Fruit fly (Drosophila melanogaster) whole organism, embryonic: ENCODE measurements around the gene ND-24.

Experiments
- Bgb ChIP-seq: fragments of 200-800 bp; sonication (Bioruptor generic); IDR thresholded peaks from 2 replicates; pipeline ENCODE4 v1.3.6; 2022; ENCODE audit warnings: missing biosample characterization, missing genetic modification characterization; ENCODE audit not compliant: partially characterized antibody
- CG11696 ChIP-seq: fragments of 200-800 bp; sonication (Bioruptor generic); IDR thresholded peaks from 2 replicates; pipeline ENCODE4 v1.3.6; 2022; ENCODE audit warnings: missing biosample characterization, missing genetic modification characterization
- CG12769 ChIP-seq: fragments of 200-800 bp; sonication (Bioruptor generic); optimal IDR thresholded peaks from 2 replicates; lab custom pipeline; 2019; ENCODE audit warnings: missing biosample characterization, mild to moderate bottlenecking, missing genetic modification characterization, moderate library complexity
- CG13287 ChIP-seq: fragments of 200-800 bp; sonication (Bioruptor generic); IDR thresholded peaks from 2 replicates; pipeline ENCODE4 v1.3.6; 2022; ENCODE audit warnings: missing biosample characterization, missing genetic modification characterization; ENCODE audit not compliant: partially characterized antibody
- CG14860 ChIP-seq: fragments of 200-800 bp; sonication (Bioruptor generic); IDR thresholded peaks from 3 replicates; pipeline ENCODE4 v1.3.6; 2022; ENCODE audit warnings: missing biosample characterization, missing genetic modification characterization; ENCODE audit not compliant: partially characterized antibody
- CG16813 ChIP-seq: fragments of 200-800 bp; sonication (Bioruptor generic); IDR thresholded peaks from 3 replicates; pipeline ENCODE4 v1.3.6; 2022; ENCODE audit warnings: missing biosample characterization, missing genetic modification characterization; ENCODE audit not compliant: partially characterized antibody
- CG2875 ChIP-seq: fragments of 200-800 bp; sonication (Bioruptor generic); optimal IDR thresholded peaks from 2 replicates; lab custom pipeline; 2017; ENCODE audit warnings: missing biosample characterization, mild to moderate bottlenecking, missing genetic modification characterization, missing genetic modification reagents
- CG3995 ChIP-seq: fragments of 200-800 bp; sonication (Bioruptor generic); optimal IDR thresholded peaks from 3 replicates; lab custom pipeline; 2016; ENCODE audit warnings: missing biosample characterization, missing genetic modification characterization
- CG6791 ChIP-seq: fragments of 200-800 bp; sonication (Bioruptor generic); IDR thresholded peaks from 3 replicates; pipeline ENCODE4 v1.3.6; 2022; ENCODE audit warnings: missing biosample characterization, missing genetic modification characterization; ENCODE audit not compliant: partially characterized antibody
- CG7963 ChIP-seq: fragments of 200-800 bp; sonication (Bioruptor generic); IDR thresholded peaks from 3 replicates; pipeline ENCODE4 v1.3.6; 2022; ENCODE audit warnings: missing biosample characterization, missing genetic modification characterization; ENCODE audit not compliant: partially characterized antibody
- CG8944 ChIP-seq: fragments of 200-800 bp; sonication (Bioruptor generic); optimal IDR thresholded peaks from 3 replicates; lab custom pipeline; 2016; ENCODE audit warnings: missing biosample characterization, missing genetic modification characterization
- CG9876 ChIP-seq: fragments of 200-800 bp; sonication (Bioruptor generic); optimal IDR thresholded peaks from 2 replicates; lab custom pipeline; 2016; ENCODE audit warnings: missing biosample characterization, missing genetic modification characterization
- Dad ChIP-seq: fragments of 200-800 bp; sonication (Bioruptor generic); optimal IDR thresholded peaks from 3 replicates; lab custom pipeline; 2016; ENCODE audit warnings: missing biosample characterization, missing genetic modification characterization
- Deaf1 ChIP-seq: fragments of 200-800 bp; optimal IDR thresholded peaks from 3 replicates; lab custom pipeline; 2019; ENCODE audit warnings: missing biosample characterization, mild to moderate bottlenecking, missing genetic modification characterization, moderate library complexity
- Dip3 ChIP-seq: fragments of 200-800 bp; sonication (Bioruptor generic); optimal IDR thresholded peaks from 3 replicates; lab custom pipeline; 2016; ENCODE audit warnings: missing biosample characterization, missing genetic modification characterization
- Drgx ChIP-seq: fragments of 200-800 bp; sonication (Bioruptor generic); IDR thresholded peaks from 2 replicates; pipeline ENCODE4 v1.3.6; 2022; ENCODE audit warnings: missing biosample characterization, missing genetic modification characterization
- H2.0 ChIP-seq: fragments of 200-800 bp; sonication (Bioruptor generic); IDR thresholded peaks from 2 replicates; pipeline ENCODE4 v1.3.6; 2022; ENCODE audit warnings: missing biosample characterization, missing genetic modification characterization
- HLH4C ChIP-seq: fragments of 200-800 bp; sonication (Bioruptor generic); IDR thresholded peaks from 3 replicates; pipeline ENCODE4 v1.3.6; 2022; ENCODE audit warnings: missing biosample characterization, missing genetic modification characterization; ENCODE audit not compliant: partially characterized antibody
- Med ChIP-seq: fragments of 200-800 bp; sonication (Bioruptor generic); peaks from one replicate; lab custom pipeline; 2016; ENCODE audit warnings: missing biosample characterization, missing genetic modification characterization, mild to moderate bottlenecking, inconsistent platforms, moderate library complexity
- Oaz ChIP-seq: fragments of 200-800 bp; sonication (Bioruptor generic); IDR thresholded peaks from 2 replicates; pipeline ENCODE4 v1.3.6; 2022; ENCODE audit warnings: missing biosample characterization, missing genetic modification characterization
- Pdp1 ChIP-seq, 2 experiments: fragments of 200-800 bp; sonication (Bioruptor generic); optimal IDR thresholded peaks; 3 replicates each; lab custom pipeline; 2016; ENCODE audit warnings: missing biosample characterization in 2 of 2, missing genetic modification characterization in 2 of 2, mild to moderate bottlenecking in 1 of 2, moderate library complexity in 1 of 2
- Scr ChIP-seq: fragments of 200-800 bp; sonication (Bioruptor generic); IDR thresholded peaks from 2 replicates; pipeline ENCODE4 v1.3.6; 2022; ENCODE audit warnings: missing biosample characterization, missing genetic modification characterization; ENCODE audit not compliant: partially characterized antibody
- Sin3A ChIP-seq: fragments of >200 bp; optimal IDR thresholded peaks from 2 replicates; lab custom pipeline; 2018
- Vsx1 ChIP-seq: fragments of 200-800 bp; sonication (Bioruptor generic); optimal IDR thresholded peaks from 2 replicates; lab custom pipeline; 2017; ENCODE audit warnings: missing biosample characterization, mild to moderate bottlenecking, missing genetic modification characterization, missing genetic modification reagents
- bab2 ChIP-seq: fragments of 200-800 bp; sonication (Bioruptor generic); optimal IDR thresholded peaks from 2 replicates; lab custom pipeline; 2016; ENCODE audit warnings: missing biosample characterization, missing genetic modification characterization
- bbx ChIP-seq: fragments of 200-800 bp; sonication (Bioruptor generic); IDR thresholded peaks from 2 replicates; pipeline ENCODE4 v1.3.6; 2022; ENCODE audit warnings: missing biosample characterization, missing genetic modification characterization; ENCODE audit not compliant: partially characterized antibody
- chinmo ChIP-seq: fragments of 200-800 bp; sonication (Bioruptor generic); IDR thresholded peaks from 4 replicates; pipeline ENCODE4 v1.3.6; 2022; ENCODE audit warnings: missing biosample characterization, missing genetic modification characterization; ENCODE audit not compliant: partially characterized antibody
- ewg ChIP-seq: fragments of 200-800 bp; sonication (Bioruptor generic); optimal IDR thresholded peaks from 3 replicates; lab custom pipeline; 2017; ENCODE audit warnings: mild to moderate bottlenecking, missing biosample characterization, missing genetic modification reagents, missing genetic modification characterization
- hb ChIP-seq: fragments of 200-800 bp; sonication (Bioruptor generic); IDR thresholded peaks from 3 replicates; pipeline ENCODE4 v1.3.6; 2022; ENCODE audit warnings: missing biosample characterization, missing genetic modification characterization; ENCODE audit not compliant: partially characterized antibody
- hth ChIP-seq: fragments of >200 bp; optimal IDR thresholded peaks from 2 replicates; lab custom pipeline; 2017; ENCODE audit warnings: inconsistent platforms
- jigr1 ChIP-seq: fragments of 200-800 bp; sonication (Bioruptor generic); IDR thresholded peaks from 3 replicates; pipeline ENCODE4 v1.3.6; 2022; ENCODE audit warnings: missing biosample characterization, missing genetic modification characterization
- mam ChIP-seq: fragments of 200-800 bp; sonication (Bioruptor generic); optimal IDR thresholded peaks from 3 replicates; lab custom pipeline; 2016; ENCODE audit warnings: missing biosample characterization, missing genetic modification characterization
- nerfin-2 ChIP-seq: fragments of 200-800 bp; sonication (Bioruptor generic); IDR thresholded peaks from 2 replicates; pipeline ENCODE4 v1.3.6; 2022; ENCODE audit warnings: missing biosample characterization, missing genetic modification characterization; ENCODE audit not compliant: partially characterized antibody
- p53 ChIP-seq: fragments of 200-800 bp; sonication (Bioruptor generic); optimal IDR thresholded peaks from 2 replicates; lab custom pipeline; 2016; ENCODE audit warnings: missing biosample characterization, missing genetic modification characterization
- sr ChIP-seq: fragments of 200-800 bp; sonication (Bioruptor generic); IDR thresholded peaks from 3 replicates; pipeline ENCODE4 v1.3.6; 2022; ENCODE audit warnings: missing biosample characterization, missing genetic modification characterization
- tna ChIP-seq: fragments of 200-800 bp; sonication (Bioruptor generic); IDR thresholded peaks from 2 replicates; pipeline ENCODE4 v1.3.6; 2022; ENCODE audit warnings: missing biosample characterization, missing genetic modification characterization; ENCODE audit not compliant: partially characterized antibody
- vnd ChIP-seq: fragments of 200-800 bp; sonication (Bioruptor generic); IDR thresholded peaks from 3 replicates; pipeline ENCODE4 v1.3.6; 2022; ENCODE audit warnings: missing biosample characterization, missing genetic modification characterization; ENCODE audit not compliant: partially characterized antibody

Gene ND-24

dm6 chrX:17611455-17611854, 20.4 kb upstream of the ND-24 start:
- TF ChIP-seq CG2875 (GFP tag; lab: Kevin White, UChicago) (no peak), Dad (GFP tag; lab: Kevin White, UChicago) (no peak), Deaf1 (tag; lab: Kevin White, UChicago) (no peak), Sin3A (lab: Kevin White, UChicago) (no peak), ewg (peak; percentile 71), H2.0 (GFP tag; lab: Robert Waterston, UW) (no peak)

- TF ChIP-seq Oaz (GFP tag; lab: Robert Waterston, UW): no peak
- no peak for TF ChIP-seq bab2 (GFP tag; lab: Kevin White, UChicago)
- TF ChIP-seq vnd (GFP tag; lab: Robert Waterston, UW): 0 out of 3 replicates have a peak, but pooled peaks have one; percentile 22
- TF ChIP-seq tna (GFP tag; lab: Robert Waterston, UW): peak; percentile 29; the same call in 1 of the 2 replicates
- peak; percentile 57; the same call in 1 of the 3 replicates for TF ChIP-seq CG14860
- TF ChIP-seq mam (GFP tag; lab: Kevin White, UChicago): no peak
- peak; percentile 49; the same call in 1 of the 3 replicates for TF ChIP-seq CG6791
- 0 out of 2 replicates have a peak, but pooled peaks have one; percentile 12 for TF ChIP-seq Scr (GFP tag; lab: Robert Waterston, UW)
- peak; percentile 37; the same call in 1 of the 3 replicates for TF ChIP-seq CG7963 (GFP tag; lab: Robert Waterston, UW)
- TF ChIP-seq CG16813 (GFP tag; lab: Robert Waterston, UW): peak; percentile 51
- 0 out of 2 replicates have a peak, but pooled peaks have one; percentile 14 for TF ChIP-seq bbx
- no peak for TF ChIP-seq CG9876 (GFP tag; lab: Kevin White, UChicago)
- peak; percentile 66 for TF ChIP-seq HLH4C (GFP tag; lab: Robert Waterston, UW)
- no peak for TF ChIP-seq jigr1 (GFP tag; lab: Robert Waterston, UW)
- TF ChIP-seq Bgb (GFP tag; lab: Robert Waterston, UW): 0 out of 2 replicates have a peak, but pooled peaks have one; percentile 7
- no peak for TF ChIP-seq CG3995 (GFP tag; lab: Kevin White, UChicago)
- peak; percentile 48; the same call in 1 of the 2 replicates for TF ChIP-seq nerfin-2 (GFP tag; lab: Robert Waterston, UW)
- TF ChIP-seq hb (GFP tag; lab: Robert Waterston, UW): 0 out of 3 replicates have a peak, but pooled peaks have one; percentile 62
Measured at dm6 chrX:17622187-17622586, 9.7 kb upstream of the ND-24 start.

dm6 chrX:17624223-17624982, 7.5 kb upstream of the ND-24 start:
- no peak for TF ChIP-seq Vsx1 (GFP tag; lab: Kevin White, UChicago)
- TF ChIP-seq CG11696 (GFP tag; lab: Robert Waterston, UW): 0 out of 2 replicates have a peak, but pooled peaks have one; percentile 10
- peak; percentile 10 for TF ChIP-seq p53 (GFP tag; lab: Kevin White, UChicago)
- TF ChIP-seq Med (GFP tag; lab: Kevin White, UChicago): peak; percentile 0
- TF ChIP-seq Drgx: peak; percentile 57
- no peak for TF ChIP-seq CG8944 (GFP tag; lab: Kevin White, UChicago)
- no peak for TF ChIP-seq Dip3
- peak; percentile 84 for TF ChIP-seq chinmo (GFP tag; lab: Robert Waterston, UW)
- TF ChIP-seq CG12769 (tag; lab: Kevin White, UChicago): peak; percentile 52
- TF ChIP-seq CG13287 (GFP tag; lab: Robert Waterston, UW): peak; percentile 17; the same call in 1 of the 2 replicates
- TF ChIP-seq Pdp1 (GFP tag; optimal IDR thresholded peaks at IDR 0.05; lab: Kevin White, UChicago): peak in 1 of 2 experiments; percentile 19
- TF ChIP-seq hth (lab: Kevin White, UChicago): no peak
- peak; percentile 80 for TF ChIP-seq sr (GFP tag; lab: Robert Waterston, UW)
